Fruit fly (Drosophila melanogaster): ENCODE measurements around the gene Gr93c.

The Gr93c gene

dm6 chr3R:21887588-21888007 is 42.5 kb upstream of the Gr93c start (continued):
- TF ChIP-seq inv (GFP tag; IDR thresholded peaks at IDR 0.05; ENCODE audit: partially characterized antibody) = no peak
- TF ChIP-seq lilli (GFP tag; optimal IDR thresholded peaks at IDR 0.05) = no peak
- peak; percentile 77 for TF ChIP-seq vvl (GFP tag; IDR thresholded peaks at IDR 0.05)
- peak; percentile 72 for TF ChIP-seq CG6689 (GFP tag; IDR thresholded peaks at IDR 0.05)
- TF ChIP-seq CG11247 (GFP tag; IDR thresholded peaks at IDR 0.05) = no peak
- peak; percentile 12 for TF ChIP-seq az2 (GFP tag; optimal IDR thresholded peaks at IDR 0.05)
- TF ChIP-seq chn (GFP tag; optimal IDR thresholded peaks at IDR 0.05) = no peak
- TF ChIP-seq D (optimal IDR thresholded peaks at IDR 0.05) = no peak
- TF ChIP-seq D (GFP tag; optimal IDR thresholded peaks at IDR 0.05) = no peak
- TF ChIP-seq esg (GFP tag; conservative IDR thresholded peaks at IDR 0.05) = peak; percentile 39; the same call in 1 of the 2 replicates
- peak; percentile 45 for TF ChIP-seq CG17359 (tag; optimal IDR thresholded peaks at IDR 0.05)
- no peak for TF ChIP-seq CG15011 (GFP tag; optimal IDR thresholded peaks at IDR 0.05)
- TF ChIP-seq Ada2b (GFP tag; IDR thresholded peaks at IDR 0.05) = no peak; the same call in 1 of the 2 replicates
- TF ChIP-seq CG12942 (GFP tag; optimal IDR thresholded peaks at IDR 0.05) = no peak
- TF ChIP-seq CG9437 (GFP tag; optimal IDR thresholded peaks at IDR 0.05) = no peak
- TF ChIP-seq CG14014 (GFP tag; IDR thresholded peaks at IDR 0.05) = no peak
- TF ChIP-seq phol (tag; optimal IDR thresholded peaks at IDR 0.05) = peak; percentile 51
- TF ChIP-seq CG15479 (GFP tag; optimal IDR thresholded peaks at IDR 0.05) = no peak
- no peak for TF ChIP-seq CG13296 (GFP tag; optimal IDR thresholded peaks at IDR 0.05)
- TF ChIP-seq CG16815 (GFP tag; optimal IDR thresholded peaks at IDR 0.05) = peak; percentile 32
- TF ChIP-seq da (GFP tag; optimal IDR thresholded peaks at IDR 0.05) = no peak
- TF ChIP-seq Doc3 (GFP tag; IDR thresholded peaks at IDR 0.05; ENCODE audit: partially characterized antibody) = no peak
- no peak for TF ChIP-seq Sox102F (GFP tag; optimal IDR thresholded peaks at IDR 0.05)
- TF ChIP-seq CG1832 (GFP tag; optimal IDR thresholded peaks at IDR 0.05) = no peak
- no peak for TF ChIP-seq insv (GFP tag; optimal IDR thresholded peaks at IDR 0.05)
- TF ChIP-seq Eip74EF (GFP tag; optimal IDR thresholded peaks at IDR 0.05) = no peak
- no peak for TF ChIP-seq crc (GFP tag; optimal IDR thresholded peaks at IDR 0.05)
- TF ChIP-seq Kr (GFP tag; optimal IDR thresholded peaks at IDR 0.05) = no peak
- no peak for TF ChIP-seq CG1529 (GFP tag; optimal IDR thresholded peaks at IDR 0.05)
- no peak for TF ChIP-seq ewg (GFP tag; optimal IDR thresholded peaks at IDR 0.05)
- peak; percentile 0 for TF ChIP-seq Meics (GFP tag; optimal IDR thresholded peaks at IDR 0.05)
- 0 out of 2 replicates have a peak, but pooled peaks have one; percentile 23 for TF ChIP-seq Nf-YA (GFP tag; IDR thresholded peaks at IDR 0.05)
- TF ChIP-seq CG11085 (GFP tag; IDR thresholded peaks at IDR 0.05) = 0 out of 2 replicates have a peak, but pooled peaks have one; percentile 19
- no peak for TF ChIP-seq PHDP (tag; optimal IDR thresholded peaks at IDR 0.05)
- TF ChIP-seq ara (GFP tag; IDR thresholded peaks at IDR 0.05) = peak; percentile 40
- no peak for TF ChIP-seq CG4360 (GFP tag; IDR thresholded peaks at IDR 0.05)
- TF ChIP-seq pb (GFP tag; optimal IDR thresholded peaks at IDR 0.05) = no peak
- no peak for TF ChIP-seq CG13624 (GFP tag; optimal IDR thresholded peaks at IDR 0.05)
- TF ChIP-seq nau (GFP tag; optimal IDR thresholded peaks at IDR 0.05) = no peak
- TF ChIP-seq CoRest (tag; optimal IDR thresholded peaks at IDR 0.05) = peak; percentile 45
- TF ChIP-seq wdn (GFP tag; IDR thresholded peaks at IDR 0.05) = no peak
- no peak for TF ChIP-seq CG7786 (GFP tag; optimal IDR thresholded peaks at IDR 0.05)
- no peak for TF ChIP-seq eyg (GFP tag; optimal IDR thresholded peaks at IDR 0.05)
- no peak for TF ChIP-seq CG2202 (tag; optimal IDR thresholded peaks at IDR 0.05)
- TF ChIP-seq CG10959 (GFP tag; IDR thresholded peaks at IDR 0.05) = 0 out of 2 replicates have a peak, but pooled peaks have one; percentile 23
- no peak for TF ChIP-seq CG6854 (GFP tag; optimal IDR thresholded peaks at IDR 0.05)
- TF ChIP-seq CG15269 (tag; optimal IDR thresholded peaks at IDR 0.05) = no peak
- TF ChIP-seq CG18599 (GFP tag; optimal IDR thresholded peaks at IDR 0.05) = no peak
- TF ChIP-seq CG12769 (tag; optimal IDR thresholded peaks at IDR 0.05) = no peak
- TF ChIP-seq CG3163 (GFP tag; optimal IDR thresholded peaks at IDR 0.05) = no peak
- no peak for TF ChIP-seq stwl (tag; optimal IDR thresholded peaks at IDR 0.05)

Data from whole organism, embryonic.